Worm (Caenorhabditis elegans) whole organism, midembryonic: ENCODE measurements around the gene W07G4.1.

Source experiments
- T22C8.4 ChIP-seq: fragments of 200-800 bp; sonication (Bioruptor generic); IDR thresholded peaks from 2 replicates; pipeline ENCODE4 v1.3.6; 2022; ENCODE audit warnings: missing genetic modification characterization, missing compliant biosample characterization
- cog-1 ChIP-seq: sonication (generic microtip); optimal IDR thresholded peaks from 2 replicates; lab custom pipeline; 2016; ENCODE audit warnings: missing genetic modification characterization, missing compliant biosample characterization
- flt-1 ChIP-seq: fragments of 200-800 bp; sonication (Bioruptor generic); IDR thresholded peaks from 2 replicates; pipeline ENCODE4 v1.3.6; 2022; ENCODE audit warnings: missing genetic modification characterization, missing compliant biosample characterization
- klf-2 ChIP-seq: fragments of 200-800 bp; sonication (Bioruptor generic); conservative IDR thresholded peaks from 2 replicates; pipeline ENCODE4 v1.3.6; 2022; ENCODE audit warnings: missing genetic modification reagents, missing genetic modification characterization, missing compliant biosample characterization
- med-1 ChIP-seq: sonication (generic microtip); optimal IDR thresholded peaks from 2 replicates; lab custom pipeline; 2017; ENCODE audit warnings: missing genetic modification characterization, mild to moderate bottlenecking, missing compliant biosample characterization, antibody characterized with exemption, missing genetic modification reagents; ENCODE audit not compliant: insufficient read depth
- ref-1 ChIP-seq: fragments of 200-800 bp; sonication (Bioruptor generic); conservative IDR thresholded peaks from 2 replicates; pipeline ENCODE4 v1.3.6; 2022; ENCODE audit warnings: missing genetic modification reagents, missing genetic modification characterization, missing compliant biosample characterization
- tab-1 ChIP-seq: fragments of 200-800 bp; sonication (Bioruptor generic); IDR thresholded peaks from 2 replicates; pipeline ENCODE4 v1.3.6; 2022; ENCODE audit warnings: missing genetic modification characterization, missing compliant biosample characterization
- ztf-23 ChIP-seq: fragments of 200-800 bp; sonication (Bioruptor generic); IDR thresholded peaks from 2 replicates; pipeline ENCODE4 v1.3.6; 2022; ENCODE audit warnings: missing genetic modification reagents, missing genetic modification characterization, missing compliant biosample characterization
- ztf-29 ChIP-seq: fragments of 200-800 bp; sonication (Bioruptor generic); IDR thresholded peaks from 2 replicates; pipeline ENCODE4 v1.3.6; 2022; ENCODE audit warnings: missing genetic modification reagents, missing genetic modification characterization, missing compliant biosample characterization

DNA sequence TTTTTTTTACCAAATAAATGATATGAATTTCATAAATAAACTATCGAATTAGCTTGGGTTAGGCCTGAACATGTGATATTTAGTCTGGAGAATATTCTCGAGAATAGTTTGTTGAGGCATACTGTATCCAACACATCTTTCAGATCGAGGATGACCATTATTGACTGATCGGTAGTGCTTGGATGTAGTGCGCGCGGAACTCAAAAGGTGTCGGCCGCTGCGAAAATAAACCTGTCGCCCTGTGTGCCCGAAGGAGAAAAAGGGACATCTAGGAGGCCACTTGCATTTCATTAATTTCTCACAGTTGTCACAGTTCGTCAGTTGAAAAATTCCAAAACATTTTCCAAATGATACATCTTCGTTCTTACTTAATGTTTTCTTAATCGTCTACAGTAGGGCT, 30.8 kb downstream of the W07G4.1 start:
- TF ChIP-seq ref-1 (GFP tag; lab: Robert Waterston, UW) (no peak), cog-1 (tag; lab: Kevin White, UChicago) (no peak), tab-1 (GFP tag; lab: Robert Waterston, UW) (no peak), ztf-29 (GFP tag; lab: Robert Waterston, UW) (no peak), med-1 (GFP tag; lab: Kevin White, UChicago) (no peak), ztf-23 (no peak), klf-2 (no peak), T22C8.4 (GFP tag; lab: Robert Waterston, UW) (no peak), flt-1 (GFP tag; lab: Robert Waterston, UW) (no peak)
